Fruit fly (Drosophila melanogaster): Measurements from ENCODE around the gene Hira.

Hira gene

DNA sequence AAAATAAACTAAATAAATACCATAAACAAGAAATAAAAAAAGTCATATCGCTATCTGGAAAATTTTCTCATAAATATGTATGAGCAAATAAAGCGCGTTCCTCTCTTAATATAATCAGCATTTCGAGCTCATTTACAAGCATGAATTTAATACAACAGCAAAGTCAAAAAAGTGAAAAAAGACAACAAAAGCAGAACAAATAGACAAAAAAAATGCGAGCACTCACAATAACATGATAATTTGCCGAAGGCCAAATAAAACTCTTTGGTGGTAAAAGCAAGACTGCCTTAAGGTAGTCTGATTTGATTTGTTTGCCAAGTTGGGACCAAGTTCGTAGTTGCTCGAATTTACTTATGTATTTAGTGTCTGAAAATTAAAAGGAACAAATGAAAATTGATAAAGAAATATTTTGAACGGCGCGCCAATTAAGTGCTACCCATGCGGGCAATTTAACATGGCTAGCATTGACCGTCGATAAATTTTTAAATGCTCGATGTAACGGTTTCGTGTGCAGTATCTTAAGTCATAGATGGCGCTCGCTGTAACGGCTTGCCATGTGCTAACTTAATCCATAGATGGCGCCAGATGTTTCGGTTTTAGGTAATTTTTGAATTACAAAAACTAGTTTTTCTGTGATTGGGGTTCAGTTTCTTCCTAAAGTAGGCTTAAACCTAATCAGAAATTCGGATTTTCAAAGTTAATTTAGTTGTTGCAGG is 11.3 kb upstream of the Hira start (continued):
- TF ChIP-seq nom (GFP tag; optimal IDR thresholded peaks at IDR 0.05) (peak; percentile 22), ems (GFP tag; optimal IDR thresholded peaks at IDR 0.05) (no peak), nerfin-1 (tag; optimal IDR thresholded peaks at IDR 0.05) (no peak), CG1647 (GFP tag; optimal IDR thresholded peaks at IDR 0.05) (peak; percentile 26), knrl (GFP tag; IDR thresholded peaks at IDR 0.05; ENCODE audit: partially characterized antibody) (peak; percentile 32; the same call in 1 of the 3 replicates), br (optimal IDR thresholded peaks at IDR 0.05) (no peak), h (optimal IDR thresholded peaks at IDR 0.05) (no peak), eyg (GFP tag; optimal IDR thresholded peaks at IDR 0.05) (no peak), pros (GFP tag; optimal IDR thresholded peaks at IDR 0.05) (no peak), CG13424 (tag; optimal IDR thresholded peaks at IDR 0.05) (no peak), CG14441 (GFP tag; IDR thresholded peaks at IDR 0.05) (peak; percentile 48), CG8359 (GFP tag; optimal IDR thresholded peaks at IDR 0.05; ENCODE audit: borderline replicate concordance) (no peak), danr (GFP tag; IDR thresholded peaks at IDR 0.05) (no peak), CG32532 (GFP tag; IDR thresholded peaks at IDR 0.05) (peak; percentile 65; the same call in 1 of the 2 replicates), CG15696 (tag; optimal IDR thresholded peaks at IDR 0.05) (peak; percentile 32), Awh (GFP tag; IDR thresholded peaks at IDR 0.05) (no peak), CG5953 (GFP tag; IDR thresholded peaks at IDR 0.05) (no peak), Gug (GFP tag; IDR thresholded peaks at IDR 0.05) (no peak), CG3847 (GFP tag; IDR thresholded peaks at IDR 0.05) (peak; percentile 25), CG13287 (GFP tag; IDR thresholded peaks at IDR 0.05; ENCODE audit: partially characterized antibody) (peak; percentile 34), CG4617 (GFP tag; optimal IDR thresholded peaks at IDR 0.05; ENCODE audit: borderline replicate concordance) (no peak), yki (optimal IDR thresholded peaks at IDR 0.05) (no peak), CG18599 (GFP tag; optimal IDR thresholded peaks at IDR 0.05) (no peak), CG6765 (GFP tag; optimal IDR thresholded peaks at IDR 0.05) (no peak), CG2889 (GFP tag; IDR thresholded peaks at IDR 0.05) (no peak), toy (GFP tag; IDR thresholded peaks at IDR 0.05) (no peak), CG1024 (GFP tag; IDR thresholded peaks at IDR 0.05) (no peak), CG12236 (GFP tag; optimal IDR thresholded peaks at IDR 0.05) (no peak), pita (GFP tag; optimal IDR thresholded peaks at IDR 0.05) (peak; percentile 21), CoRest (tag; optimal IDR thresholded peaks at IDR 0.05) (peak; percentile 55), Tbp (GFP tag; optimal IDR thresholded peaks at IDR 0.05) (no peak), ac (GFP tag; optimal IDR thresholded peaks at IDR 0.05) (no peak), inv (GFP tag; IDR thresholded peaks at IDR 0.05; ENCODE audit: partially characterized antibody) (no peak), Scr (GFP tag; IDR thresholded peaks at IDR 0.05; ENCODE audit: partially characterized antibody) (peak; percentile 16; the same call in 1 of the 2 replicates), psq (GFP tag; optimal IDR thresholded peaks at IDR 0.05) (no peak), Sin3A (optimal IDR thresholded peaks at IDR 0.05) (no peak), Fer1 (GFP tag; optimal IDR thresholded peaks at IDR 0.05) (no peak), Ptx1 (GFP tag; IDR thresholded peaks at IDR 0.05) (peak; percentile 50; the same call in 1 of the 2 replicates), Abd-B (GFP tag; optimal IDR thresholded peaks at IDR 0.05) (no peak), CG3281 (GFP tag; optimal IDR thresholded peaks at IDR 0.05) (peak; percentile 36), usp (GFP tag; optimal IDR thresholded peaks at IDR 0.05) (no peak), Trl (optimal IDR thresholded peaks at IDR 0.05) (no peak), Trl (GFP tag; optimal IDR thresholded peaks at IDR 0.05) (peak; percentile 2), CG32767 (GFP tag; IDR thresholded peaks at IDR 0.05) (no peak), dmrt99B (tag; optimal IDR thresholded peaks at IDR 0.05) (peak; percentile 30), ind (GFP tag; optimal IDR thresholded peaks at IDR 0.05) (peak; percentile 6), CG31441 (GFP tag; IDR thresholded peaks at IDR 0.05) (no peak), ssp (GFP tag; IDR thresholded peaks at IDR 0.05) (no peak), NfI (GFP tag; optimal IDR thresholded peaks at IDR 0.05) (peak; percentile 51), Hmr (GFP tag; optimal IDR thresholded peaks at IDR 0.05) (peak; percentile 32), Lim3 (GFP tag; IDR thresholded peaks at IDR 0.05) (no peak), sens-2 (GFP tag; IDR thresholded peaks at IDR 0.05) (no peak)
